Worm (Caenorhabditis elegans) whole organism, young adult: ENCODE results near the gene C16C8.9.

ENCODE experiments used
- F37B4.10 ChIP-seq: fragments of 200-800 bp; sonication (Bioruptor generic); IDR thresholded peaks from 2 replicates; pipeline ENCODE4 v1.3.6; 2022; ENCODE audit warnings: missing genetic modification characterization, missing compliant biosample characterization
- F57A8.1 ChIP-seq: fragments of 200-800 bp; sonication (Bioruptor generic); optimal IDR thresholded peaks from 2 replicates; lab custom pipeline; 2018; ENCODE audit warnings: mild to moderate bottlenecking, missing genetic modification characterization, moderate library complexity, missing compliant biosample characterization
- ama-1 ChIP-seq, 3 experiments: fragments of 150-350 bp in 1 of 3; sonication (generic microtip) in 2 of 3; optimal IDR thresholded peaks; 2 replicates each; lab custom pipeline; 2014 to 2018; ENCODE audit warnings: missing biosample characterization in 2 of 3, missing genetic modification characterization in 2 of 3, missing genetic modification reagents in 2 of 3
- aptf-2 ChIP-seq: fragments of 200-800 bp; sonication (Bioruptor generic); conservative IDR thresholded peaks from 2 replicates; pipeline ENCODE4 v1.3.6; 2022; ENCODE audit warnings: missing genetic modification reagents, missing genetic modification characterization, missing compliant biosample characterization
- dpff-1 ChIP-seq: sonication (generic microtip); optimal IDR thresholded peaks from 2 replicates; lab custom pipeline; 2017; ENCODE audit warnings: mild to moderate bottlenecking, missing genetic modification characterization, missing compliant biosample characterization
- fkh-3 ChIP-seq: sonication (generic microtip); optimal IDR thresholded peaks from 2 replicates; lab custom pipeline; 2016; ENCODE audit warnings: mild to moderate bottlenecking, missing genetic modification characterization, missing compliant biosample characterization
- madf-8 ChIP-seq: fragments of 200-800 bp; sonication (Bioruptor generic); conservative IDR thresholded peaks from 2 replicates; pipeline ENCODE4 v1.3.6; 2022; ENCODE audit warnings: missing genetic modification reagents, missing genetic modification characterization, missing compliant biosample characterization
- tbp1 ChIP-seq: fragments of 200-800 bp; sonication (Bioruptor generic); optimal IDR thresholded peaks from 2 replicates; lab custom pipeline; 2018; ENCODE audit warnings: mild to moderate bottlenecking, missing genetic modification characterization, missing compliant biosample characterization

C16C8.9 gene

DNA sequence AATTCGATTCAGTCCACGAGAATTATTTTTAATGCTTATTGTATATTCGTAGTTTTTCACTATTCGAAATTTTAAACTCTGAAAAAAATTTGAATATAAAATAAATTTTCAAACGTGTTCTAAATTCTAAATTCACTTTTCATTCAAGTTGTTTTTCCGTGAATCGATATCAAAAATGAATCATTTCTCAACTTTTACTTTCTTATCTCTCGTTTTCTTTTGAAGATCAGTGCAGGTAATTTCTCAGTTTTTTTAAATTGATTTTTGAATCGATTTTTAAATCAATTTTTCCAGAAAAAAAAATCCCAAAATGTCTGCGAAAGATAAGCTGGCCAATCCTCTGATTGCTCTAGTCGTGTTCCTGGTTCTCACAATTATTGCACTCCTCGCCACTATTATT, 46.5 kb downstream of the C16C8.9 start, which contains the start of gene nep-6 (continued):
- no peak for TF ChIP-seq tbp1 (GFP tag; lab: Kevin White, UChicago)

DNA sequence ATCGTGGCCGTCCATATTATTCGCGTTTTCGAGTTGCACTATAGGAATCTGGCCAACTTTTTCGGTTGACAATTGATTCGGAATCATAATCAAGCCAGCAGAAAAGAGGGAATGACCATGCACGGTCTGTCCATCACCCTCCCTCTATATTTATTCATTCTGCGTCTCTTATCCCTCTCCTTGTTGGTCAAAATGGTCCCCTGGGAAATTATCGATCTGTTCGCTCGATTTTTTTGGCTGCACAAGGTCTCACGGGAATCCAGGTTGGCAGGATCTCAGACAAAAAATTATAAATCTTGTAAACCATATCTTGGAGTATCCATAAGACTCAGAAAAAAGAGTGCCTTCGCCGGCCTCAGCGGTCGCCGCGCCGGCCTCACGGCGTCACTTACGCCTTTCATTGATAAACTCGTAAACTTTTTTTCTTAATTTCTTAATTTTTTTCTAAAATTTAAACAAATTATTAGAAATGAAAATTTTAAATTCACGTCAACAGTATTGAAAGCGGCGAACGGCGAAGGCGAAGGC, 48.5 kb downstream of the C16C8.9 start, which contains the start of the genes F18A12.7 and F18A12.2:
F18A12.7 (minus strand) TSS at position 101 of the 528 bp plus-strand sequence.
F18A12.2 (plus strand) TSS at position 478 of the 528 bp plus-strand sequence.
- TF ChIP-seq F37B4.10 (no peak), dpff-1 (tag; lab: Kevin White, UChicago) (no peak), aptf-2 (GFP tag; lab: Robert Waterston, UW) (peak; percentile 67; the same call in 1 of the 2 replicates), madf-8 (GFP tag; lab: Robert Waterston, UW) (no peak), ama-1 (optimal IDR thresholded peaks at IDR 0.05; lab: Kevin White, UChicago) (no peak), ama-1 (GFP tag; optimal IDR thresholded peaks at IDR 0.05; lab: Kevin White, UChicago) (no peak), fkh-3 (tag; lab: Kevin White, UChicago) (no peak), F57A8.1 (no peak)
